Fruit fly (Drosophila melanogaster) whole organism, larva: ENCODE results near the gene noi.
A peak's percentile ranks its signal among the peaks of the same experiment; 100 is the strongest.

Experiments
- noc ChIP-seq: fragments of 200-800 bp; sonication (Bioruptor generic); optimal IDR thresholded peaks from 3 replicates; lab custom pipeline; 2019; ENCODE audit warnings: missing biosample characterization, mild to moderate bottlenecking, missing genetic modification characterization, moderate library complexity

The noi gene

DNA sequence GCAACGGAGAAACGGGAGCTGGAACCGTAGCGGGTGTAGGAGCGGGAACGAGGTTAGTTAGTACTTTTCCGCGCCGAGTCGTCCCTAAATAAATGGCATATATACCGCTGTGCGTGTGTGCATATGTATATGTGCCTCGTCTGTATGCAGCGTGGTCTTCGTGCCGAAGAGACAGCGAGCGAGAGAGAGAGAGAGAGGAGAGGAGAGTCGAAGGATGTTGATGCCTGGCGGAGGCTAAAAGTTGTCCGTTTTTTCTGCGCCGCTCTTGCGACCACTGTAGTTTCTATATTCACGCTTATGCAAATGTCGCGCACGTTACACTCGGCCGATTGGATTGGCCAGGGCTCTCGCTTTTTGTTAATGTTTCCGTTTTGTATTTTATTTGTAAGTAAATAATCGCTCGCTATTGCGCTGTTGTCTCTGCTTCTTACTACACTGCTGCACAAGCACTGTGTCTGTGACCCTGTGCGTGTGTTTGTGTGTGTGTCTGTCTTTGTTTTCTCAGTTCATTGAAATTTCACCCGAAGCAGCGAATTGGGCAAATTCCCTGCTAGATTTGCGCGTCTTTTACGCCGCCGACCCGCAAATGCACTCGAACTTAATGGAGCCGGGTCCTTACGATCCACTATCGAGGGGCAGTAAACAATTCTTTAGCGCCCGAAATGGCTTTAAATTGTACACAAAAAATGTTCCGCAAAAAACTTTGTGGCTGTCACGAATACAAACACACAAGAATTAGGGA lies 21.3 kb upstream of the noi start, which contains the start of gene Rga:
Rga (minus strand) TSS at position 741 of the 742 bp plus-strand sequence.
- TF ChIP-seq noc (tag; lab: Kevin White, UChicago) = no peak

DNA sequence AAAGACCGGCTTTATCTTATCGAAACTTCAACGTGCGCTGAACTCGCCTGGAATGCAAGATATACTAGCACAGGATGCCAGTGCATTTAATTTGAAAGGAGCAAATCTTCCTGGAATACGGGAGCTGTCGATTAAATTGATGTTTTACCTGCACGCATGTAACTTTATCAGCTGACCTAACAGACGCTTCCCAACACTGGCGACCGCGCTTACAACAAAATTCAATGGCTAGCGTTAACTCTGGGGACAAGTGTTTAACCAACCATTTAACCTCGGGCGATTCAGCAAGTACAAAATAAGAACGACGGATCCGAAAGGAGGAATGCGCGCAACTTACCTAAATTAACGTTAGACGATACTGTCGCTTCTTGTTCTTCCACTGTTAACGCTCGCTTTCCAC lies 20.5 kb upstream of the noi start:
- TF ChIP-seq noc (tag; lab: Kevin White, UChicago) = no peak

DNA sequence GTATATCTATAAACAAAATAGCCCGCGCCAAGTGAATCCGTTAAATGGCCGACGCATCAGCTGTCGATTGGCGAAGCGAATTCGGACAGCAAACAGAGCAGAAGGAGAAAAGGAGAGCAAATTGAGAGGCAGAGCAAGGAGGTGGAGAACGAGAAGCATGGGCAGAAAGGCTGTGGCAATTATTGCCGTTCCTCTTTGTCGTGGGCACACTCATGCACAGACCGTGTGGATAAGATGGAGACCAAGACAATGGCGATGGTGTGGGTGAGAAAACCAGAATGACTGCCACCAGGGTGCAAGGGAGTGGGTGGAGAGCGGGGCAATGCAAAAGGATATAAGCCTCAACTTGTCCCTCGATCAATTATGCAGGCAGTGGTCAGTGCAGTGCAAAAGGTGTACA lies 19.9 kb upstream of the noi start:
- no peak for TF ChIP-seq noc (tag; lab: Kevin White, UChicago)

DNA sequence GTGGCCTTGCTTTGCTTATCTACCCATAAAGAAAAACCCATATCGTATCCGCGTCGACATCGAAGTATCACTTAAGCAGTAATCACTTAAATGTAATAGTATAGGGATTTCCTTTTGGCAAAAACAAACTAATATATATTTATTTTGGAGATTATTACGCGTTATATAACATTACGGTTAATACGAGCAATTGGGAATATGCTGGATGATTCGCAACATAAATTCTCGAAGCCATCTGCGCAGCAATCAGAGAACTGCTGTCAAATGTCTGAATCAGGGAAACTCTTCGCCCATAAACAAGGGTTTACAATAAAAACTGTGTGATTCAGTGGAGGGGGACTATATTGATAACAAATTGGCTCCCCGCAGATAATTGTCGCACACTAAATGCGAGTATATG lies 19.4 kb upstream of the noi start:
- TF ChIP-seq noc (tag; lab: Kevin White, UChicago) = no peak

DNA sequence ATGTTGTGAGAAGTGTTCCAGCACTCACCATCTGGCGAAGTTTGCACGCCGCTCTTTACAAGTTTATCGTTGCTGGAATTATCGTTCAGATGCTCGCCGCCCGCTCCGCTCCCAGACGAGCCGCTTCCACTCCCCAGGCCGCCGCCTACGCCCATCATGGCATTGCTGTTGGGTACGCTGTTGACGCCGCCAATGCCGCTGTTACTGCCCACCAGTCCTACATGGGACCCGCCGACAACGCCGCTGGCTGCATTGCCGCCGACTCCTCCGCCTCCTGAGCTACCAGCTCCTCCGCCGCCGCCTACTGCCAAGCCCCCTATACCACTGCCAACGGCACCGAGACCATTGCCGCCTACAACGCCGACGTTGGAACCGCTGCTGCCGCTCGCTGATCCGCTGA lies 17.2 kb upstream of the noi start:
- TF ChIP-seq noc (tag; lab: Kevin White, UChicago) = no peak

DNA sequence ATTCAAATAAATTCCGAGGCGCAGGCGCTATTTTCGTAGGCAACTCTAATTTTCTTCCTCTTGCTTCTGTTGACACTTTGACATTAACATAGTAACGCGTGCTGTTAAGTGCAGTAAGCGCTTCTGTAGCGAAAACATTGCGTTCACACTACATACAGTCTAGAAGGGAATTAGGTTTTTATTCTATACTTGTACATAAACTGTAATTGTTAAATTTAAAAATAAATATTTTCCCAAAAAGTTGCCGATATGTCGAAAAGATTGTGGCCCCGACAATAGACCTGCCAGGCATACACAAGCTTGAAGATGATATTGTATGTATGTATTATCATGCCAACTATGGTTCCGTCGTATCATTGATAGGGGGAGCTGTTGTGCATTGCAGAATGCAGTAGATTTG lies 15.2 kb upstream of the noi start, which contains the start of gene asl:
asl (minus strand) TSS at position 67 of the 400 bp plus-strand sequence.
- no peak for TF ChIP-seq noc (tag; lab: Kevin White, UChicago)

DNA sequence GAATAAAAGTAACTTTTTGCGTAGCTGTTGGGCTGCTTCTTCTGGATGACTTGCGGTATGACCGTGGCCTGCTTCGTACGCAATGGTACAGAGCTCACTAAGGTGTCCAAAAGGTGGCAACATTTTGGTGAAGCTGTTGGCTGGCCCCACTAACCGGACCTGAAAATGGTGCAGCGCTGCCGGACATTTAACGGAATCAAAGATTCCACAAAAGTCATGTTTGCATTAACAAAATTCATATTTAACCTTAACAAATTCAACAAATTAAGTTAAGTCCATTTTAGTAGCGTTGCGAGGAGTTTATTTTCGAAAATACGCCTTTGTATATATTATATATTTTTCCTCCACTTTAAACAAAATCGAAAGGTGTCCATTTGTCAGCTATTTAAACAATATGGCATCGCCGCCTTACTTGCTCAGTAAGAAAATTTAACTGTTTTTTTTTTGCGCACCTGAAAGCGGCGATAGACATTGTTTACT lies 9.8 kb upstream of the noi start, which contains the start of the genes kra and SecS:
kra (minus strand) TSS at position 93 of the 480 bp plus-strand sequence.
SecS (plus strand) TSS at position 390 of the 480 bp plus-strand sequence.
- peak; percentile 55 for TF ChIP-seq noc (tag; lab: Kevin White, UChicago)

DNA sequence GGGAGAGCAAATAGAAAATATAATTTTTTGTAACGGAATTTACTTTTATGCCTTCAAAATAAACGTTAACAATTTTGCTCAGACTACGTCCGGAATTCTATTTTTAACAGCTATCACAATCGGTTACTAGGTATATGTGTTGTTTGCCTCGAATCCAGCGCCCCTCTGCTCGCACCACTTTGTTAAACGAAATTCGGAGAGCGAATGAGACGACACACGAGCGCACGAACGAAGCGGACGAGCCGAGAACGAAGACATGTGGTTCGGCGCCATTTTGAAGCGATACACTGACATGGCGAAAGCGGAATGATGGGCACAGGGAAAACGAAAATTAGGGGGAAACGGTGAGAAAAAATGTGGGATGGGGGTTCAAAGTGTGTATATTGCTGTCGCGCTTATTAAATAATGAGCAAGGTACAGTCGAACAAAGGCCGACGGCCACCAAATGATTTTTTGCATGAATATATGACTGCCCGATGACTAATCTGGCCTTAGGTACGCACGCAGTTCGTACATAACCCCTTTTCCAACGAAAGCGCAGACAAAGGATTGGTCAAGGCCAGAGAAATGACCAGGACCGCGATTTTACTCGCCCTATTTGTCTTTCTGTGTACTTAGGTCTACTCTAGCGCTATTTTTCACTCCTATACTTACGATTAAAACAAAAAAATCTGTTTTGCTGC lies 9.2 kb upstream of the noi start:
- no peak for TF ChIP-seq noc (tag; lab: Kevin White, UChicago)

DNA sequence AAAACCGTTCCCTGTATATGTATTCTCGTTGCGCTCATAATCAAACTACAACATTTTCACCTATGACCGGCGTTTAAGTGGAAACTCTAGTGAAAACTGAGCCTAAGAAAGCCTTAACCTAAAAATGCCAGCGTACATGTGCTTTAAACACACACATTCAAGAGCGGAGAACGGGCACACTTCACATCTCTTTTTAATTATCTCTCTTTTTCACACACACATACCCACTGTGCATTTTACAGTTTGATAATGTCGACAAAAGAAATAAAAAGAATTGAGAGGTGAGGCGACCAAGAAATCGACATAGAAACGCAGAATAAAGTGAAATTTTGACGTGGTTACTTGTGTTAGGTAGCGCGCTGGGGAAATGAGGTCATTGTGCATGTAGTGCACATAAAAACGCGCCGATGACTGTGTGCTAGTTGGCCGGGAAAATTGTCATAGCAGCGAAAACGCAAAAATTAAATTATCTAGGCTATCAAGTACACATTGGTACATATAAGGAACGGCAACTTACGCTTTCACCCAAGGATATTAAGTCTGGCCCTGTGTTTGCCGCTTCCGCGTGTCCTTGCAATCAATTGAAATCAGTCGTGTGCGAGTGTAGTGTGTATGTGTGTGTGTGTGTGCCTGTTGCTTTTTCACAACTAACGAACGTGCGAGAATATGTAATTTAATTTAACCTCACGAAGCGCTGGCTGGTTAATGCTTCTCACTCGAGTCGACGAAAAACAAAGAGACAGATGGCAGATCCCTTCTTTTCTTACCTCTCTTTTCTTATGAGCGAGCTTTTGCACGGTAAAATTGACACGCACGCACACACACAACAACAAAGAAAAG lies 8.5 kb upstream of the noi start:
- no peak for TF ChIP-seq noc (tag; lab: Kevin White, UChicago)

DNA sequence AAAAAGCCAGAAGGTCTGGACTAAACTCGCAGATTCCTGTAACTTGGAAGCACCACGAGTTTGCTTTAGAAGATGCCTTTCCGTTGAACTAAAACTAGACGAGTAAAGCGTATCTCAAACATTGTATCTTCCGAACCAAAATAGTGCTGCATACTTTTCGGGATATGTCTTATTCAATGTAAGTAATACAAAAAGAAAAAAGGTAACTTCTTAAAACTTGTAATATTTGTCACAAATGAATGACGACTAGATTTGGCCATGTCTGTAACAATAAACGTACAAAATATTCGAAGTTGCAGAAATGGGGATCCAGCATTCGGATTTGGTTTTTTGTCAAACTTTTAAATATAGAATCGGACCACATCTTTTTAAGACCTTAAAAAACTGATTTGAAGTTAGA lies 3.6 kb upstream of the noi start:
- no peak for TF ChIP-seq noc (tag; lab: Kevin White, UChicago)

DNA sequence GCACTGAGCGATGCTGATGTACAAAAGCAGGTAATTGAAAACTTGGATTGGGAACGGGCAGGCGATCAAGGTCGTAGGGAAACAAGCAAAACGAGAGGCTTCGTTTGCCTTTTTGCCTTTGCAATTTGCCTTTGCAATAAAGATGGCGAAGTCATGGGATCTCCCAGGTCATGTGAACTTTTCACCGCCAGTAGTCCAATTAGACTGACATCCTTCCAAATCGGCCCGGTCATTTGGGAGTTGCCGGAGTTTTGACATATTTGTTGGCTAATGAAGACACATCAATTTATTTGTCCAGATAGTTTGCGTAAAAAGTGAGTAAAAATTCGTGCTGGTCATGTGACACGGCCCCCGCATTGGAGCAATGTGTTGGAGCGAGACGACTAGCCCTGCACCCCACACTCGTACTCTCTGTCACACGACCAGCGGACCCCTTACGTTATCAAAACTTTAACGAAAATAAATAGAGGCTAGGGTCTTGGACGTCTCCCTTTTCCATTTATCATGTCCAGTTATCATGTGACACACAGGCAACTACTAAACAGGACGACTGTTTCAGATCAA lies 832 bp upstream of the noi start:
- TF ChIP-seq noc (tag; lab: Kevin White, UChicago) = no peak

DNA sequence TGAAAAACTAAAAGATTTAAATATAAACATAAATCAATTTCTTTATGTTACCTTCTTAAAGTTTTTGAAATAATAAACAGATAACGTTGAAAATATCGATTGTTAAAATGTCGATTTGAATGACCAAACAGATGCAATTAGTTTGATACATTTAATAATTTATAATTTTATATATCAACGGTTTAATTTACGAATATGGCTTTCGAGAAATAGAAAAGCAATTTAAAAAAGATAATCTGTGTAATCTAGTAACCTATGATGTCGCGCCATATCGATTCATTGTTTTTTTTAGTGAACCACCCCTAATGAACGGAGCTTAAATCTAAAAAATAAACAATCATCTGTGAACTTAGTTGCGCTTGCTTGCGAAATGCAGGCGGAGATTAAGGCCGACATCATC lies 2.7 kb downstream of the noi start, which contains the start of gene PolZ2:
PolZ2 (plus strand) TSS at position 301 of the 400 bp plus-strand sequence.
- TF ChIP-seq noc (tag; lab: Kevin White, UChicago) = no peak

DNA sequence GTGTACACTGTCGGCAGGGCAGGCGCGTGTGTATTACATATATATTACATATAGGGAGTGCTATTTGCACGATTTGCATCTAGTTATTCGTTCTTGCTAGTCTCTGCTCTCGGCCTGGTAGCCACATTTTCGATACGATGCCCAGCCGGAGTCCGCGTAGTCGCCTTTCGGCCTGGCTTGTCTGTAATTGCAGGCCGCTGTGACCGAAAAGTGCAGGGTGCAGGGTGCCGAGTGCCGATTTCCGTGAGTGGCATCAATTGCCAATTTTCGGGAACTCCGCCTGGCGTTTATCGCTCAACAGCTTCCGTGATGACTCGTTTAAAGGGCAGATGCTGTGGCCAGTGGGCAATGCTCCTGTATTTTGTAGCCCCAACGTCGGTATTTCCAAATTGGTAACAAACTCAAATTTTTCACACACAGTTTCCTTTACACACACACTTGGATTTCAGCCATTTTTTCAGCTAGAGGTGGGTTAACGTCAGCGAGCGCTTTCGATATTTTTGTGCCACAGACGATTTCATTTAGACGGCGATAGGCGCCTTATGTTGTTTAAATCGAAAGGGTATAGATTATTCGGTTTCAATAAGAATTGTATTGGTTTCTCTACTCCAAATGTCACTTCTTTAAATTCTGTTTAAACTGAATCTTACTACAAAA lies 3.3 kb downstream of the noi start, which contains the start of gene CG2926:
CG2926 (minus strand) TSS at position 518 of the 657 bp plus-strand sequence.
- TF ChIP-seq noc (tag; lab: Kevin White, UChicago) = no peak

DNA sequence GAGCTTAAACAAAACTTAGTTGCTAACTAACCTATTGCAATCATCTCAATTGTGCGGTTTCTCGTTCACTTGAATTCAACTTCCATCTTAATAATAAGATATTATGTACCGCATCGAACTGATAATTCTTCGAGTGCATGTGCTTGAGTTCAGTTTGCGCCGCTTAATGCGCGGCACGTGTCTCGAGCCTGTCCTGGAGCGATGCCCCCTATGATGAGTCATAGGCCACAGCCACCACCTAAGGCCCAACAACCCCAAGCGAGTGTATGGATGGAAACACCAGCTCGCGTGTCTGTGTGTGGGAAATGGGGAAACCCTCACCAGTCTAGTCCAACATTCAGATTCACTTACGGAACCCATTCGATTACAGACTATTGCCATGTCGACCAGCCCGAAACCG lies 17.4 kb downstream of the noi start:
- TF ChIP-seq noc (tag; lab: Kevin White, UChicago) = no peak
